Fruit fly (Drosophila melanogaster): Measurements from ENCODE around the gene Acbp5.
A peak's percentile ranks its signal among the peaks of the same experiment; 100 is the strongest.

Acbp5 gene

DNA sequence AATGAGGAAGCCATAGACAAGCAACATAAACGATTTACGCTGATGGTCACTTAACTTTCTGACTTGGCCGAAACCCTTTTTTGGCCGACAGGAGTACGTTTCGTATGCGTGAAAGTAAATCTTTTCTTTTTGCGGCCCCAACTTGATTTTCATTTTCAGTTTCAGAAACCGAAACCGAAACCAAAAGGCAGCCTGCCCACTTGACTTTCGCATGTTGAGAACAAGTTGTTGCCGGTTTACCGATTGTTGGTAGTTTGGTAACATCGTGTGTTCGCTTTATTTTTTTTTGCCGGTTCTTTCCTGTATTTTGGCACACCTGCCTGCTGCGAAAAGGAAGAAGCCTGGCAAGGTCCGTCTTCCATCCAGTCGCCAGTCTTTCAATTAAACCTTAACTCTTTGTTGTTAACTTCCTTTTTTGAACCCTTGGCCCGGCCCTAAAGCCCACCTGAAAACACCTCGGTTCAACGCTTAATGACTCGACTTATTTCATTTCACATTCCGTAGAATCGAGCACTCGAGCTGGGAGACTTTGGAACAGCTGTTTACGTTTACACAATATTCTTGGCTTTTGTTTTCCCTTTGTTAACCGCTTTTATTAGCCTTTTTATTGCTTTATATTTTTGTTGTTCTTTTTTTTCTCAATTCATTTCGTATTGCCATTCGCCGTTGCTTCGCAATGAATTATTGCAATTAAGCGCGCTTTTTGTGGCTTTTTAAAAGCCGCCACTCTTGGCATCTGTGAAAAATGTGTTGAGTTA, 13.2 kb downstream of the Acbp5 start:
- TF ChIP-seq gsb (GFP tag; IDR thresholded peaks at IDR 0.05) (no peak), Jarid2 (GFP tag; optimal IDR thresholded peaks at IDR 0.05) (no peak), CG10959 (GFP tag; IDR thresholded peaks at IDR 0.05) (no peak), MESR4 (GFP tag; optimal IDR thresholded peaks at IDR 0.05) (no peak), CG18011 (GFP tag; optimal IDR thresholded peaks at IDR 0.05) (no peak), Med (GFP tag) (peak; percentile 15), nom (GFP tag; optimal IDR thresholded peaks at IDR 0.05) (peak; percentile 86), B-H1 (GFP tag; IDR thresholded peaks at IDR 0.05) (no peak)

DNA sequence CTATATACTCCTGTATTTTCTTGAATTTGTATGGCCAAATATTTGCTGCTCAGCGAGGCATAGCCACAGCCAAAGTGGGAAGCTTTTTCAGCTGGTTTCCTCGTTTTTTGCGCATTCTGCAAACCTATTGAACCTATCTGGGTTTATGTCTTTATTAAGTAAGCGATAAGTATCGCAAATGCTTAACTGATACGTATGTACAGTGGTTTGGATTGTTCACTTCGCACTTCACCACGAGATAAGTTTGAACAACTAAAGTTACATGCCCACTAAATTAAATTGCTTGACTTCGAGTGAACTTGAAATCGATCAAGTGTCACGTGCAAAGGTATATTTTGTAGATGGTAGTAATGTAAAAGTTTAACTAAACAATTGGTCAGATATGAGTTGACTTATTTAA, 14.6 kb downstream of the Acbp5 start:
- TF ChIP-seq exex (tag; optimal IDR thresholded peaks at IDR 0.05) (peak; percentile 58), CG18011 (GFP tag; optimal IDR thresholded peaks at IDR 0.05) (no peak), sd (tag; optimal IDR thresholded peaks at IDR 0.05) (peak; percentile 29), az2 (GFP tag; optimal IDR thresholded peaks at IDR 0.05) (no peak), grn (GFP tag; optimal IDR thresholded peaks at IDR 0.05) (peak; percentile 14), mirr (GFP tag; optimal IDR thresholded peaks at IDR 0.05) (peak; percentile 9), h (optimal IDR thresholded peaks at IDR 0.05) (no peak), sug (tag; optimal IDR thresholded peaks at IDR 0.05) (peak; percentile 20)

DNA sequence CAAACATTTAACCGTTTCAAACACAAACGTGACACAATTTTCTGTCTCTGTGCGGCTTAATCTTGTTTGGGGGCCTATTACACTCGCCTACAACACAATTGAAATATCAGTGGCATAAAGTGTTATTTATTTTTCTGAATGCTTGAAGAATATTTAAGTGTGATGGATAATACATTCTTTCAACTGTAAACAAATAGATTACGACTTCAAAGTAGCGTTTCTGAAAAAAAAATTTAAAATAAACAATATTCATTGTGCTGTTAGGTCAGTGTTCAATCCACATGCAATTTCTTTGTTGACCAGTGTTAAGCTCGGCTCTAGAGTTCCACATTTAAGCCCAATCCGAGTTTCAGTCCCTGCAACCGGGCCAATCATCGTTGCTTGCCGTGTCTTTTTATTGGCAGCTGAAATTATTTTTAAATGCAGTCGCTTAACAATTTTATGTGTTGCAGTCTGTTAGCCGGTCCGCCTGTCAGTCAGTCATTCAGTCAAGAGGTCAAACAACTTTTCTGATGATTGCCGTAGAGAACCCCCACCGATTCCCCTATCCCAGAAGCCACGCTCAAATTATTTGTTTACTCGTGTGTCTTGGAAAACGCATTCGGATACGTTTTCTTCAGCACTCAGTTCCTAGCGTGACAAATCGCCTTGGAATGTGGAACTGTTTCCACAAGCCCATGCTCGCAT, 15.2 kb downstream of the Acbp5 start:
- TF ChIP-seq sisA (GFP tag; IDR thresholded peaks at IDR 0.05): peak; percentile 57; the same call in 1 of the 2 replicates
- peak; percentile 20; the same call in 1 of the 4 replicates for TF ChIP-seq Gug (GFP tag; IDR thresholded peaks at IDR 0.05)
- TF ChIP-seq Sry-β (GFP tag; optimal IDR thresholded peaks at IDR 0.05): no peak
- TF ChIP-seq slou (GFP tag; optimal IDR thresholded peaks at IDR 0.05): no peak
- no peak for TF ChIP-seq CG13894 (tag; optimal IDR thresholded peaks at IDR 0.05)
- TF ChIP-seq zfh1 (GFP tag; IDR thresholded peaks at IDR 0.05): peak; percentile 54; the same call in 1 of the 3 replicates
- no peak for TF ChIP-seq CG16779 (GFP tag; IDR thresholded peaks at IDR 0.05)
- TF ChIP-seq disco-r (GFP tag; optimal IDR thresholded peaks at IDR 0.05): no peak
- TF ChIP-seq CG8089 (GFP tag; optimal IDR thresholded peaks at IDR 0.05): peak; percentile 59
- TF ChIP-seq CG4360 (GFP tag; IDR thresholded peaks at IDR 0.05): no peak
- no peak for TF ChIP-seq pfk (GFP tag; optimal IDR thresholded peaks at IDR 0.05)
- TF ChIP-seq chm (GFP tag; IDR thresholded peaks at IDR 0.05): 0 out of 2 replicates have a peak, but pooled peaks have one; percentile 24
- peak; percentile 2 for TF ChIP-seq CG10462 (GFP tag; optimal IDR thresholded peaks at IDR 0.05)
- peak; percentile 81 for TF ChIP-seq CG7839 (tag; optimal IDR thresholded peaks at IDR 0.05)
- TF ChIP-seq zf30C (GFP tag; optimal IDR thresholded peaks at IDR 0.05): no peak
- peak; percentile 79 for TF ChIP-seq phol (tag; optimal IDR thresholded peaks at IDR 0.05)
- peak; percentile 56 for TF ChIP-seq E2f1 (GFP tag; IDR thresholded peaks at IDR 0.05)
- no peak for TF ChIP-seq gsb (GFP tag; IDR thresholded peaks at IDR 0.05)
- no peak for TF ChIP-seq CG8765 (GFP tag; IDR thresholded peaks at IDR 0.05)
- no peak for TF ChIP-seq fd102C (GFP tag; optimal IDR thresholded peaks at IDR 0.05)
- TF ChIP-seq CG13296 (GFP tag; optimal IDR thresholded peaks at IDR 0.05): peak; percentile 25
- TF ChIP-seq CG8944 (GFP tag; optimal IDR thresholded peaks at IDR 0.05): peak; percentile 17
- peak; percentile 83 for TF ChIP-seq CG10267 (tag; optimal IDR thresholded peaks at IDR 0.05)
- TF ChIP-seq Med (GFP tag): peak; percentile 63
- no peak for TF ChIP-seq CG12071 (GFP tag; optimal IDR thresholded peaks at IDR 0.05)
- peak; percentile 27 to 93 for TF ChIP-seq bsh (GFP tag; optimal IDR thresholded peaks at IDR 0.05)
- no peak for TF ChIP-seq CG3281 (GFP tag; optimal IDR thresholded peaks at IDR 0.05)
- no peak for TF ChIP-seq rib (GFP tag; IDR thresholded peaks at IDR 0.05)
- TF ChIP-seq nmo (GFP tag; optimal IDR thresholded peaks at IDR 0.05): peak; percentile 85
- peak; percentile 72 for TF ChIP-seq nerfin-1 (tag; optimal IDR thresholded peaks at IDR 0.05)
- TF ChIP-seq CG2889 (GFP tag; IDR thresholded peaks at IDR 0.05): peak; percentile 44; the same call in 1 of the 3 replicates
- TF ChIP-seq p53 (GFP tag; optimal IDR thresholded peaks at IDR 0.05): no peak
- TF ChIP-seq ind (GFP tag; optimal IDR thresholded peaks at IDR 0.05): peak; percentile 55

Data from whole organism, embryonic.